Worm (Caenorhabditis elegans): Measurements from ENCODE around the gene F55C5.10.

ce11 chrV:12287667-12288066 is 4.4 kb downstream of the F55C5.10 start:
- no peak for TF ChIP-seq cog-1 (tag; optimal IDR thresholded peaks at IDR 0.05)
- no peak for TF ChIP-seq ztf-23 (GFP tag; IDR thresholded peaks at IDR 0.05)
- no peak for TF ChIP-seq T22C8.4 (GFP tag; IDR thresholded peaks at IDR 0.05)

Data from whole organism, midembryonic.